Fruit fly (Drosophila melanogaster): Measurements from ENCODE around the gene CG9981.
A peak's percentile ranks its signal among the peaks of the same experiment; 100 is the strongest.

CG9981 gene

dm6 chrX:16391397-16391796 is 13.5 kb downstream of the CG9981 start, which contains the start of the genes TH1 and mei-41 (continued):
- TF ChIP-seq kay (GFP tag; optimal IDR thresholded peaks at IDR 0.05): peak; percentile 76
- TF ChIP-seq CG10979 (tag; optimal IDR thresholded peaks at IDR 0.05): peak; percentile 87
- TF ChIP-seq slou (GFP tag; optimal IDR thresholded peaks at IDR 0.05): no peak
- no peak for TF ChIP-seq Lpt (GFP tag; optimal IDR thresholded peaks at IDR 0.05)
- peak; percentile 5 for TF ChIP-seq CG4707 (GFP tag; optimal IDR thresholded peaks at IDR 0.05)
- TF ChIP-seq bcd (GFP tag; optimal IDR thresholded peaks at IDR 0.05): peak; percentile 89
- peak; percentile 85 for TF ChIP-seq CG10654 (GFP tag; optimal IDR thresholded peaks at IDR 0.05)
- peak; percentile 41 for TF ChIP-seq Camta (GFP tag; optimal IDR thresholded peaks at IDR 0.05)
- TF ChIP-seq CG1792 (GFP tag; optimal IDR thresholded peaks at IDR 0.05): no peak
- TF ChIP-seq cwo (GFP tag; optimal IDR thresholded peaks at IDR 0.05): peak; percentile 64
- TF ChIP-seq knrl (GFP tag; IDR thresholded peaks at IDR 0.05; ENCODE audit: partially characterized antibody): peak; percentile 70
- peak; percentile 89 for TF ChIP-seq PHDP (tag; optimal IDR thresholded peaks at IDR 0.05)
- peak; percentile 52 for TF ChIP-seq CG6813 (GFP tag; optimal IDR thresholded peaks at IDR 0.05)
- no peak for TF ChIP-seq sqz (GFP tag; optimal IDR thresholded peaks at IDR 0.05)
- TF ChIP-seq CG30431 (GFP tag; optimal IDR thresholded peaks at IDR 0.05): peak; percentile 88
- no peak for TF ChIP-seq CG14965 (GFP tag; optimal IDR thresholded peaks at IDR 0.05; ENCODE audit: borderline replicate concordance)
- TF ChIP-seq CG14860 (GFP tag; IDR thresholded peaks at IDR 0.05; ENCODE audit: partially characterized antibody): 0 out of 3 replicates have a peak, but pooled peaks have one; percentile 21
- TF ChIP-seq Chrac-16 (GFP tag; optimal IDR thresholded peaks at IDR 0.05): peak; percentile 88
- peak; percentile 92 for TF ChIP-seq CG1024 (GFP tag; IDR thresholded peaks at IDR 0.05)
- TF ChIP-seq CG10267 (tag; optimal IDR thresholded peaks at IDR 0.05): peak; percentile 89
- TF ChIP-seq CG5245 (GFP tag; optimal IDR thresholded peaks at IDR 0.05): peak; percentile 64
- peak; percentile 90 for TF ChIP-seq CG15269 (tag; optimal IDR thresholded peaks at IDR 0.05)
- TF ChIP-seq CG32532 (GFP tag; IDR thresholded peaks at IDR 0.05): peak; percentile 96
- TF ChIP-seq fd96Cb (tag; optimal IDR thresholded peaks at IDR 0.05): peak; percentile 93
- no peak for TF ChIP-seq Hr78 (GFP tag; optimal IDR thresholded peaks at IDR 0.05)
- TF ChIP-seq NK7.1 (GFP tag; optimal IDR thresholded peaks at IDR 0.05): peak; percentile 5
- peak; percentile 91 for TF ChIP-seq ro (GFP tag; IDR thresholded peaks at IDR 0.05)
- no peak for TF ChIP-seq zen2 (GFP tag; IDR thresholded peaks at IDR 0.05; ENCODE audit: partially characterized antibody)
- peak; percentile 91 for TF ChIP-seq Med (GFP tag)
- TF ChIP-seq CG3726 (GFP tag; IDR thresholded peaks at IDR 0.05): peak; percentile 92; the same call in 1 of the 3 replicates
- peak; percentile 97 for TF ChIP-seq CG7372 (GFP tag; IDR thresholded peaks at IDR 0.05)
- TF ChIP-seq CG31388 (GFP tag; optimal IDR thresholded peaks at IDR 0.05): peak; percentile 78
- TF ChIP-seq dmrt99B (tag; optimal IDR thresholded peaks at IDR 0.05): peak; percentile 93
- TF ChIP-seq CG3847 (GFP tag; IDR thresholded peaks at IDR 0.05): peak; percentile 96
- TF ChIP-seq MTF-1 (GFP tag; optimal IDR thresholded peaks at IDR 0.05; ENCODE audit: borderline replicate concordance): peak; percentile 19
- TF ChIP-seq stwl (tag; optimal IDR thresholded peaks at IDR 0.05): peak; percentile 74
- no peak for TF ChIP-seq CG10147 (GFP tag; optimal IDR thresholded peaks at IDR 0.05)
- TF ChIP-seq CoRest (tag; optimal IDR thresholded peaks at IDR 0.05): peak; percentile 96
- TF ChIP-seq cad (GFP tag; optimal IDR thresholded peaks at IDR 0.05): no peak
- no peak for TF ChIP-seq CG7928 (GFP tag; optimal IDR thresholded peaks at IDR 0.05)
- TF ChIP-seq CG17829 (tag; optimal IDR thresholded peaks at IDR 0.05): peak; percentile 92
- no peak for TF ChIP-seq wek (GFP tag; optimal IDR thresholded peaks at IDR 0.05)
- TF ChIP-seq cg (GFP tag; optimal IDR thresholded peaks at IDR 0.05): no peak
- TF ChIP-seq pho (GFP tag; optimal IDR thresholded peaks at IDR 0.05): peak; percentile 58
- no peak for TF ChIP-seq eve (GFP tag; optimal IDR thresholded peaks at IDR 0.05)
- peak; percentile 96 for TF ChIP-seq CG7839 (tag; optimal IDR thresholded peaks at IDR 0.05)
- peak; percentile 96 for TF ChIP-seq zfh1 (GFP tag; IDR thresholded peaks at IDR 0.05)
- peak; percentile 89 for TF ChIP-seq Drgx (GFP tag; IDR thresholded peaks at IDR 0.05)
- peak; percentile 94 for TF ChIP-seq CG12659 (GFP tag; optimal IDR thresholded peaks at IDR 0.05)
- TF ChIP-seq CG2129 (GFP tag; IDR thresholded peaks at IDR 0.05; ENCODE audit: partially characterized antibody): no peak
